Fruit fly (Drosophila melanogaster): Measurements from ENCODE around the gene Rlip.
A peak's percentile ranks its signal among the peaks of the same experiment; 100 is the strongest.

The Rlip gene

DNA sequence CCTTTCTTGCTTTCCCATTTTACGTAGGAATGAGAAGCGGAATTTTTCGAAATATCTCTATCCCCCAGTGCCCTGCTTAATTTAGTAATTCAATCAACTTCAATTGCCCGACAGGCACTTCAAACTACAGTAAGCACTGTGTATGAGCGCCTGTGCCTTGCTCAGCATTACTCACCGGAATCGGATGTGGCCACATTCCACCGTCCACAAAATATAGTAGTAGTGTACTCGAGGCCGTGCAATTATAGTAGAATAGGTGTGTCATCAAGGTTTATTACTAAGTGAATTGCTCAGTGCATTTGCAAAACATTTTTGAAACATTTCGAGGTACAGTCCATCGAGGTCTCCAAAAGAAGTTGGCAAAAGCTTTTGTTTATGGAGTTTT, 48.2 kb downstream of the Rlip start (continued):
- TF ChIP-seq H15 (GFP tag; IDR thresholded peaks at IDR 0.05) (peak; percentile 30; the same call in 1 of the 3 replicates), Bgb (GFP tag; IDR thresholded peaks at IDR 0.05; ENCODE audit: partially characterized antibody) (no peak), slbo (GFP tag; IDR thresholded peaks at IDR 0.05) (0 out of 2 replicates have a peak, but pooled peaks have one; percentile 19), CG10321 (GFP tag; IDR thresholded peaks at IDR 0.05) (no peak), bsh (GFP tag; optimal IDR thresholded peaks at IDR 0.05) (no peak), ash1 (GFP tag; optimal IDR thresholded peaks at IDR 0.05) (no peak), lab (GFP tag; optimal IDR thresholded peaks at IDR 0.05) (no peak), dysf (GFP tag; IDR thresholded peaks at IDR 0.05) (0 out of 3 replicates have a peak, but pooled peaks have one; percentile 30), lov (optimal IDR thresholded peaks at IDR 0.05) (no peak), lov (GFP tag; IDR thresholded peaks at IDR 0.05) (0 out of 3 replicates have a peak, but pooled peaks have one; percentile 44), CG15514 (GFP tag; optimal IDR thresholded peaks at IDR 0.05) (peak; percentile 15), CG1603 (tag; optimal IDR thresholded peaks at IDR 0.05) (peak; percentile 28), CG9797 (GFP tag; optimal IDR thresholded peaks at IDR 0.05) (no peak), CG2889 (GFP tag; IDR thresholded peaks at IDR 0.05) (0 out of 3 replicates have a peak, but pooled peaks have one; percentile 10), zfh1 (GFP tag; IDR thresholded peaks at IDR 0.05) (0 out of 3 replicates have a peak, but pooled peaks have one; percentile 24), sob (GFP tag; IDR thresholded peaks at IDR 0.05) (peak; percentile 40; the same call in 1 of the 2 replicates), ftz-f1 (GFP tag; optimal IDR thresholded peaks at IDR 0.05) (peak; percentile 32), cad (GFP tag; optimal IDR thresholded peaks at IDR 0.05) (no peak), cg (GFP tag; optimal IDR thresholded peaks at IDR 0.05) (no peak), CG32532 (GFP tag; IDR thresholded peaks at IDR 0.05) (peak; percentile 24; the same call in 1 of the 2 replicates), Trl (optimal IDR thresholded peaks at IDR 0.05) (peak in 1 of 2 experiments; percentile 31), Trl (GFP tag; optimal IDR thresholded peaks at IDR 0.05) (no peak), cato (GFP tag; optimal IDR thresholded peaks at IDR 0.05; ENCODE audit: borderline replicate concordance) (no peak), prd (optimal IDR thresholded peaks at IDR 0.05) (no peak), prd (GFP tag; IDR thresholded peaks at IDR 0.05) (0 out of 3 replicates have a peak, but pooled peaks have one; percentile 14), Deaf1 (tag; optimal IDR thresholded peaks at IDR 0.05) (no peak), CG18619 (GFP tag; optimal IDR thresholded peaks at IDR 0.05) (peak; percentile 24), CG31388 (GFP tag; optimal IDR thresholded peaks at IDR 0.05) (no peak), sens (GFP tag) (peak; percentile 66), row (GFP tag; IDR thresholded peaks at IDR 0.05) (peak; percentile 40; the same call in 2 of the 3 replicates), CG7372 (GFP tag; IDR thresholded peaks at IDR 0.05) (no peak), BtbVII (GFP tag; optimal IDR thresholded peaks at IDR 0.05) (no peak), ttk (GFP tag; IDR thresholded peaks at IDR 0.05) (0 out of 2 replicates have a peak, but pooled peaks have one; percentile 18)

DNA sequence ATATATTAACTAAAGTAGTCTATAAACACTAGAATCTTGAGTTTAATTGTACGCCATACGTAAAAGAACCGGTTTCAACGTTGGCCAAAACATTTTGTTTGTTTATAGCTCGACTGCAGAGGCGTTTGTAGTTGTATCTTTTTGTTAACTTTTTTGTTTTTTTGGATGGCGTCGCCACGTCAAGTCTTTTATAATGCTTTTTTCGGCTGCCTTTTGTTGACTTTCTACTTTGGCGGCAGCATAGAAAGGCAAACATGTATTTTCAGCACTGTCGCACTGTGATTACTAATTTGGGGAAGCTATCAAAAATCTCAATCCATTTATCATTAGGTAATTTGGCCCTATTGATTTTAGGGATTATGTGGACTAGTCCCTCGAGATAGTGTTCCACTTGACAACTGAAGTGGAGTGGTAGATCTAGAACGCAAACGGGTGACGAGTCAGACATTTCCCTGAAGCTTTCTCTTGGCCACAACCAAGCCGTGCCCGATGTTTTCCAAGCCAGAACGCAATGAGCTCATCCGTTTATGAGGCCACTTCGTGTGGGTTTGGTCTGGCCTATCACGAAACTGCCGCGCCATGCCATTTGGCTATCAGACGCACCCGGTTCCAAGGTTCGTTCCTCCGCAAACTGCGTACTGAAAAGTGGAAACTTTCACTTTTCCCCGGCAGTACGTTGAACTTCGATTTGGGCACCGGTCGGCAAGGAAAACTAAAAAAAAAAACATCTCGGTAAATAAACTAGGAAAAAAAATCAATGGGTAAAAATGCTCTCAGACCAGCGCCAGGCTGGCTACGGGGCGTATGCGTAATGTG, 49.2 kb downstream of the Rlip start:
- no peak for TF ChIP-seq CG14860 (GFP tag; IDR thresholded peaks at IDR 0.05; ENCODE audit: partially characterized antibody)
- no peak for TF ChIP-seq CG16779 (GFP tag; IDR thresholded peaks at IDR 0.05)
- no peak for TF ChIP-seq CG14710 (tag; optimal IDR thresholded peaks at IDR 0.05)
- TF ChIP-seq CG11696 (GFP tag; IDR thresholded peaks at IDR 0.05), result no peak
- TF ChIP-seq lab (GFP tag; optimal IDR thresholded peaks at IDR 0.05), result peak; percentile 53
- TF ChIP-seq CG6791 (GFP tag; IDR thresholded peaks at IDR 0.05; ENCODE audit: partially characterized antibody), result 0 out of 3 replicates have a peak, but pooled peaks have one; percentile 21
- TF ChIP-seq Hr3 (GFP tag; optimal IDR thresholded peaks at IDR 0.05), result no peak
- no peak for TF ChIP-seq CG2712 (tag; optimal IDR thresholded peaks at IDR 0.05)
- peak; percentile 15; the same call in 1 of the 3 replicates for TF ChIP-seq CG2199 (GFP tag; IDR thresholded peaks at IDR 0.05)
- TF ChIP-seq oc (tag; optimal IDR thresholded peaks at IDR 0.05), result peak; percentile 18
- TF ChIP-seq kah (GFP tag; optimal IDR thresholded peaks at IDR 0.05), result no peak
- peak; percentile 66 for TF ChIP-seq kni (GFP tag; optimal IDR thresholded peaks at IDR 0.05)
- TF ChIP-seq Dfd (GFP tag; optimal IDR thresholded peaks at IDR 0.05), result no peak
- 0 out of 2 replicates have a peak, but pooled peaks have one; percentile 28 for TF ChIP-seq E2f2 (GFP tag; IDR thresholded peaks at IDR 0.05)
- TF ChIP-seq exex (tag; optimal IDR thresholded peaks at IDR 0.05), result peak; percentile 8
- TF ChIP-seq dysf (GFP tag; IDR thresholded peaks at IDR 0.05), result no peak
- TF ChIP-seq Ssrp (tag; optimal IDR thresholded peaks at IDR 0.05), result no peak
- no peak for TF ChIP-seq sima (GFP tag; optimal IDR thresholded peaks at IDR 0.05)
- TF ChIP-seq slp2 (GFP tag; optimal IDR thresholded peaks at IDR 0.05), result no peak
